Fruit fly (Drosophila melanogaster) whole organism, embryonic: ENCODE data around the gene CG32298.
A peak's percentile ranks its signal among the peaks of the same experiment; 100 is the strongest.

ENCODE experiments used
- CG10274 ChIP-seq: fragments of 200-800 bp; sonication (Bioruptor generic); optimal IDR thresholded peaks from 3 replicates; lab custom pipeline; 2017; ENCODE audit warnings: missing biosample characterization, mild to moderate bottlenecking, missing genetic modification characterization
- CG10462 ChIP-seq: fragments of 200-800 bp; sonication (Bioruptor generic); optimal IDR thresholded peaks from 2 replicates; lab custom pipeline; 2016; ENCODE audit warnings: missing biosample characterization, missing genetic modification characterization
- CG11695 ChIP-seq: fragments of 200-800 bp; sonication (Bioruptor generic); IDR thresholded peaks from 3 replicates; pipeline ENCODE4 v1.3.6; 2022; ENCODE audit warnings: missing biosample characterization, missing genetic modification characterization
- CG12155 ChIP-seq: fragments of 200-800 bp; sonication (Bioruptor generic); optimal IDR thresholded peaks from 3 replicates; lab custom pipeline; 2016; ENCODE audit warnings: missing biosample characterization, missing genetic modification characterization
- CG15601 ChIP-seq: fragments of 200-800 bp; sonication (Bioruptor generic); optimal IDR thresholded peaks from 3 replicates; lab custom pipeline; 2019; ENCODE audit warnings: missing biosample characterization, mild to moderate bottlenecking, missing genetic modification characterization, moderate library complexity
- CG1603 ChIP-seq: fragments of 200-800 bp; sonication (Bioruptor generic); optimal IDR thresholded peaks from 2 replicates; lab custom pipeline; 2019; ENCODE audit warnings: missing biosample characterization, mild to moderate bottlenecking, missing genetic modification characterization, moderate library complexity
- CG16863 ChIP-seq: fragments of 200-800 bp; sonication (Bioruptor generic); optimal IDR thresholded peaks from 3 replicates; lab custom pipeline; 2016; ENCODE audit warnings: missing biosample characterization, missing genetic modification characterization
- CG17568 ChIP-seq: fragments of 200-800 bp; sonication (Bioruptor generic); optimal IDR thresholded peaks from 2 replicates; lab custom pipeline; 2018; ENCODE audit warnings: missing biosample characterization, mild to moderate bottlenecking, missing genetic modification characterization, moderate library complexity
- CG17802 ChIP-seq: fragments of 200-800 bp; sonication (Bioruptor generic); optimal IDR thresholded peaks from 2 replicates; lab custom pipeline; 2018; ENCODE audit warnings: missing biosample characterization, mild to moderate bottlenecking, missing genetic modification characterization, moderate library complexity
- CG18599 ChIP-seq: fragments of 200-800 bp; sonication (Bioruptor generic); optimal IDR thresholded peaks from 3 replicates; lab custom pipeline; 2017; ENCODE audit warnings: missing biosample characterization, missing genetic modification characterization, mild to moderate bottlenecking, moderate library complexity, missing genetic modification reagents
- CG2712 ChIP-seq: fragments of 200-800 bp; optimal IDR thresholded peaks from 3 replicates; lab custom pipeline; 2019; ENCODE audit warnings: missing biosample characterization, mild to moderate bottlenecking, missing genetic modification characterization, moderate library complexity
- CG31388 ChIP-seq: fragments of 200-800 bp; sonication (Bioruptor generic); optimal IDR thresholded peaks from 2 replicates; lab custom pipeline; 2016; ENCODE audit warnings: missing biosample characterization, missing genetic modification characterization
- CG3281 ChIP-seq: fragments of 200-800 bp; sonication (Bioruptor generic); optimal IDR thresholded peaks from 3 replicates; lab custom pipeline; 2017; ENCODE audit warnings: missing biosample characterization, mild to moderate bottlenecking, missing genetic modification characterization
- CG33213 ChIP-seq: fragments of 200-800 bp; sonication (Bioruptor generic); optimal IDR thresholded peaks from 3 replicates; lab custom pipeline; 2016; ENCODE audit warnings: missing biosample characterization, missing genetic modification characterization
- CG34422 ChIP-seq: fragments of 200-800 bp; sonication (Bioruptor generic); IDR thresholded peaks from 3 replicates; pipeline ENCODE4 v1.3.6; 2022; ENCODE audit warnings: missing biosample characterization, missing genetic modification characterization
- CG3847 ChIP-seq: fragments of 200-800 bp; sonication (Bioruptor generic); IDR thresholded peaks from 2 replicates; pipeline ENCODE4 v1.3.6; 2022; ENCODE audit warnings: missing biosample characterization, missing genetic modification characterization
- CG4617 ChIP-seq: fragments of 200-800 bp; sonication (Bioruptor generic); optimal IDR thresholded peaks from 3 replicates; lab custom pipeline; 2016; ENCODE audit warnings: missing biosample characterization, missing genetic modification characterization, borderline replicate concordance
- CG4820 ChIP-seq: fragments of 200-800 bp; sonication (Bioruptor generic); optimal IDR thresholded peaks from 3 replicates; lab custom pipeline; 2016; ENCODE audit warnings: missing biosample characterization, missing genetic modification characterization
- CG6683 ChIP-seq: fragments of 200-800 bp; sonication (Bioruptor generic); optimal IDR thresholded peaks from 2 replicates; lab custom pipeline; 2017; ENCODE audit warnings: missing biosample characterization, mild to moderate bottlenecking, missing genetic modification characterization, missing genetic modification reagents
- CG6791 ChIP-seq: fragments of 200-800 bp; sonication (Bioruptor generic); IDR thresholded peaks from 3 replicates; pipeline ENCODE4 v1.3.6; 2022; ENCODE audit warnings: missing biosample characterization, missing genetic modification characterization; ENCODE audit not compliant: partially characterized antibody
- CG7271 ChIP-seq: fragments of 200-800 bp; sonication (Bioruptor generic); optimal IDR thresholded peaks from 2 replicates; lab custom pipeline; 2018; ENCODE audit warnings: missing biosample characterization, mild to moderate bottlenecking, missing genetic modification characterization, moderate library complexity
- CG8388 ChIP-seq: fragments of 200-800 bp; sonication (Bioruptor generic); optimal IDR thresholded peaks from 2 replicates; lab custom pipeline; 2019; ENCODE audit warnings: missing biosample characterization, mild to moderate bottlenecking, missing genetic modification characterization, moderate library complexity
- CG8478 ChIP-seq: fragments of >200 bp; optimal IDR thresholded peaks from 2 replicates; lab custom pipeline; 2018
- CG9215 ChIP-seq: fragments of 200-800 bp; sonication (Bioruptor generic); IDR thresholded peaks from 2 replicates; pipeline ENCODE4 v1.3.6; 2022; ENCODE audit warnings: missing biosample characterization, missing genetic modification characterization
- Dek ChIP-seq: fragments of 200-800 bp; sonication (Bioruptor generic); optimal IDR thresholded peaks from 3 replicates; lab custom pipeline; 2019; ENCODE audit warnings: missing biosample characterization, mild to moderate bottlenecking, missing genetic modification characterization, moderate library complexity
- Dfd ChIP-seq, 2 experiments: fragments of >200 bp; optimal IDR thresholded peaks; 2 replicates each; lab custom pipeline; 2017; ENCODE audit warnings: missing biosample characterization in 2 of 2, missing genetic modification characterization in 2 of 2
- Doc3 ChIP-seq: fragments of 200-800 bp; sonication (Bioruptor generic); IDR thresholded peaks from 3 replicates; pipeline ENCODE4 v1.3.6; 2022; ENCODE audit warnings: missing biosample characterization, missing genetic modification characterization; ENCODE audit not compliant: partially characterized antibody
- E2f1 ChIP-seq: fragments of 200-800 bp; sonication (Bioruptor generic); IDR thresholded peaks from 2 replicates; pipeline ENCODE4 v1.3.6; 2022; ENCODE audit warnings: missing biosample characterization, missing genetic modification characterization
- HmgZ ChIP-seq: fragments of 200-800 bp; sonication (Bioruptor generic); optimal IDR thresholded peaks from 2 replicates; lab custom pipeline; 2018; ENCODE audit warnings: missing biosample characterization, mild to moderate bottlenecking, missing genetic modification characterization
- NfI ChIP-seq: fragments of 200-800 bp; sonication (Bioruptor generic); optimal IDR thresholded peaks from 3 replicates; lab custom pipeline; 2018; ENCODE audit warnings: missing biosample characterization, mild to moderate bottlenecking, missing genetic modification characterization, moderate library complexity
- Side ChIP-seq: fragments of 200-800 bp; sonication (Bioruptor generic); optimal IDR thresholded peaks from 2 replicates; lab custom pipeline; 2016; ENCODE audit warnings: missing biosample characterization, missing genetic modification characterization
- Sox102F ChIP-seq: fragments of 200-800 bp; sonication (Bioruptor generic); optimal IDR thresholded peaks from 2 replicates; lab custom pipeline; 2018; ENCODE audit warnings: missing biosample characterization, mild to moderate bottlenecking, missing genetic modification characterization, moderate library complexity
- Sry-δ ChIP-seq: fragments of 200-800 bp; sonication (Bioruptor generic); optimal IDR thresholded peaks from 2 replicates; lab custom pipeline; 2016; ENCODE audit warnings: missing biosample characterization, missing genetic modification characterization
- cad ChIP-seq: fragments of >200 bp; optimal IDR thresholded peaks from 2 replicates; lab custom pipeline; 2017; ENCODE audit warnings: missing biosample characterization, missing genetic modification characterization
- cato ChIP-seq: fragments of 200-800 bp; sonication (Bioruptor generic); optimal IDR thresholded peaks from 2 replicates; lab custom pipeline; 2016; ENCODE audit warnings: missing biosample characterization, missing genetic modification characterization, borderline replicate concordance
- eve ChIP-seq, 2 experiments: fragments of >200 bp; optimal IDR thresholded peaks; 2 replicates each; lab custom pipeline; 2017; ENCODE audit warnings: missing biosample characterization in 2 of 2, missing genetic modification characterization in 2 of 2
- fru ChIP-seq: fragments of >200 bp; optimal IDR thresholded peaks from 2 replicates; lab custom pipeline; 2017
- gcm2 ChIP-seq: fragments of 200-800 bp; sonication (Bioruptor generic); optimal IDR thresholded peaks from 2 replicates; lab custom pipeline; 2016; ENCODE audit warnings: missing biosample characterization, missing genetic modification characterization
- ham ChIP-seq: fragments of 200-800 bp; sonication (Bioruptor generic); IDR thresholded peaks from 2 replicates; pipeline ENCODE4 v1.3.6; 2022; ENCODE audit warnings: missing biosample characterization, missing genetic modification characterization
- hbn ChIP-seq: fragments of 200-800 bp; sonication (Bioruptor generic); IDR thresholded peaks from 2 replicates; pipeline ENCODE4 v1.3.6; 2022; ENCODE audit warnings: missing biosample characterization, missing genetic modification characterization; ENCODE audit not compliant: partially characterized antibody
- insv ChIP-seq, 2 experiments: fragments of 200-800 bp; sonication (Bioruptor generic); optimal IDR thresholded peaks; 3 replicates each; lab custom pipeline; 2016 to 2018; ENCODE audit warnings: missing biosample characterization in 2 of 2, missing genetic modification characterization in 2 of 2
- inv ChIP-seq: fragments of 200-800 bp; sonication (Bioruptor generic); IDR thresholded peaks from 2 replicates; pipeline ENCODE4 v1.3.6; 2022; ENCODE audit warnings: missing biosample characterization, missing genetic modification characterization; ENCODE audit not compliant: partially characterized antibody
- lilli ChIP-seq: fragments of 200-800 bp; sonication (Bioruptor generic); optimal IDR thresholded peaks from 3 replicates; lab custom pipeline; 2016; ENCODE audit warnings: missing biosample characterization, missing genetic modification characterization
- pnt ChIP-seq: fragments of 200-800 bp; sonication (Bioruptor generic); optimal IDR thresholded peaks from 3 replicates; lab custom pipeline; 2016; ENCODE audit warnings: missing biosample characterization, missing genetic modification characterization
- schlank ChIP-seq: fragments of 200-800 bp; sonication (Bioruptor generic); optimal IDR thresholded peaks from 2 replicates; lab custom pipeline; 2018; ENCODE audit warnings: missing biosample characterization, mild to moderate bottlenecking, missing genetic modification characterization
- sima ChIP-seq: fragments of 200-800 bp; sonication (Bioruptor generic); optimal IDR thresholded peaks from 2 replicates; lab custom pipeline; 2016; ENCODE audit warnings: missing biosample characterization, missing genetic modification characterization
- ssp ChIP-seq: fragments of 200-800 bp; sonication (Bioruptor generic); IDR thresholded peaks from 2 replicates; pipeline ENCODE4 v1.3.6; 2022; ENCODE audit warnings: missing biosample characterization, missing genetic modification characterization
- tio ChIP-seq: fragments of 200-800 bp; sonication (Bioruptor generic); optimal IDR thresholded peaks from 2 replicates; lab custom pipeline; 2017; ENCODE audit warnings: missing biosample characterization, missing genetic modification characterization, inconsistent platforms
- unpg ChIP-seq: fragments of 200-800 bp; sonication (Bioruptor generic); optimal IDR thresholded peaks from 3 replicates; lab custom pipeline; 2018; ENCODE audit warnings: missing biosample characterization, mild to moderate bottlenecking, missing genetic modification characterization, moderate library complexity
- vfl ChIP-seq: fragments of 200-800 bp; sonication (Bioruptor generic); optimal IDR thresholded peaks from 2 replicates; lab custom pipeline; 2016; ENCODE audit warnings: missing biosample characterization, missing genetic modification characterization
- zfh1 ChIP-seq: fragments of 200-800 bp; sonication (Bioruptor generic); IDR thresholded peaks from 3 replicates; pipeline ENCODE4 v1.3.6; 2022; ENCODE audit warnings: missing biosample characterization, missing genetic modification characterization

The CG32298 gene

dm6 chr3L:2377114-2377783 is 13.5 kb downstream of the CG32298 start, which contains the start of the genes CG15877 and Svil (continued):
- no peak for TF ChIP-seq cato (GFP tag; lab: Kevin White, UChicago)
- TF ChIP-seq ham (GFP tag; lab: Robert Waterston, UW) = no peak
- TF ChIP-seq CG4820 = no peak
- no peak for TF ChIP-seq CG10274 (GFP tag; lab: Kevin White, UChicago)
- TF ChIP-seq CG11695 (GFP tag; lab: Robert Waterston, UW) = peak; percentile 17; the same call in 1 of the 3 replicates
- TF ChIP-seq CG8478 (lab: Kevin White, UChicago) = no peak
- TF ChIP-seq gcm2 (GFP tag; lab: Kevin White, UChicago) = no peak
- TF ChIP-seq HmgZ (tag; lab: Kevin White, UChicago) = no peak
- peak; percentile 50; the same call in 2 of the 3 replicates for TF ChIP-seq CG34422
- TF ChIP-seq CG6683 (GFP tag; lab: Kevin White, UChicago) = no peak
- peak; percentile 71 for TF ChIP-seq CG6791 (GFP tag; lab: Robert Waterston, UW)
- TF ChIP-seq insv (GFP tag; optimal IDR thresholded peaks at IDR 0.05; lab: Kevin White, UChicago) = no peak
- TF ChIP-seq pnt (GFP tag; lab: Kevin White, UChicago) = no peak
- TF ChIP-seq CG12155 (GFP tag; lab: Kevin White, UChicago) = no peak
- no peak for TF ChIP-seq Side (GFP tag; lab: Kevin White, UChicago)
- peak; percentile 16 for TF ChIP-seq lilli (GFP tag; lab: Kevin White, UChicago)
- TF ChIP-seq E2f1 = no peak
- no peak for TF ChIP-seq CG18599 (GFP tag; lab: Kevin White, UChicago)
- TF ChIP-seq zfh1 = no peak
- TF ChIP-seq CG15601 (tag; lab: Kevin White, UChicago) = no peak
- TF ChIP-seq Sox102F (GFP tag; lab: Kevin White, UChicago) = no peak
- no peak for TF ChIP-seq CG10462 (GFP tag; lab: Kevin White, UChicago)
- TF ChIP-seq fru (lab: Kevin White, UChicago) = no peak
- TF ChIP-seq CG16863 (GFP tag; lab: Kevin White, UChicago) = no peak
- peak; percentile 72 for TF ChIP-seq CG1603 (tag; lab: Kevin White, UChicago)
- TF ChIP-seq CG17568 (GFP tag; lab: Kevin White, UChicago) = no peak
- TF ChIP-seq unpg (GFP tag; lab: Kevin White, UChicago) = no peak
- TF ChIP-seq CG17802 (tag; lab: Kevin White, UChicago) = peak; percentile 47
- TF ChIP-seq CG4617 (GFP tag; lab: Kevin White, UChicago) = peak; percentile 66
- TF ChIP-seq CG3847 (GFP tag; lab: Robert Waterston, UW) = peak; percentile 79
- no peak for TF ChIP-seq cad
- TF ChIP-seq eve (GFP tag; optimal IDR thresholded peaks at IDR 0.05; lab: Kevin White, UChicago) = no peak
- no peak for TF ChIP-seq schlank (tag; lab: Kevin White, UChicago)
- TF ChIP-seq sima = no peak
- no peak for TF ChIP-seq inv (GFP tag; lab: Robert Waterston, UW)
- no peak for TF ChIP-seq ssp
- TF ChIP-seq CG8388 (GFP tag; lab: Kevin White, UChicago) = no peak
- TF ChIP-seq CG31388 (GFP tag; lab: Kevin White, UChicago) = no peak
- no peak for TF ChIP-seq CG2712 (tag; lab: Kevin White, UChicago)
- TF ChIP-seq Dek = no peak
- TF ChIP-seq CG9215 (GFP tag; lab: Robert Waterston, UW) = no peak
- no peak for TF ChIP-seq CG7271 (tag; lab: Kevin White, UChicago)
- no peak for TF ChIP-seq vfl (GFP tag; lab: Kevin White, UChicago)
- peak; percentile 28 for TF ChIP-seq Sry-δ
- no peak for TF ChIP-seq CG33213 (GFP tag; lab: Kevin White, UChicago)
- no peak for TF ChIP-seq hbn (GFP tag; lab: Robert Waterston, UW)
- no peak for TF ChIP-seq tio (GFP tag; lab: Kevin White, UChicago)
- no peak for TF ChIP-seq CG3281 (GFP tag; lab: Kevin White, UChicago)
- no peak for TF ChIP-seq NfI (GFP tag; lab: Kevin White, UChicago)
- TF ChIP-seq Dfd (GFP tag; optimal IDR thresholded peaks at IDR 0.05; lab: Kevin White, UChicago) = no peak
- 0 out of 3 replicates have a peak, but pooled peaks have one; percentile 30 for TF ChIP-seq Doc3
